Worm (Caenorhabditis elegans): ENCODE measurements around the gene nhr-42.

The nhr-42 gene

ce11 chrV:7017059-7017458 is 18.4 kb downstream of the nhr-42 start, which contains the start of gene srsx-32:
Gene srsx-32 (plus strand): TSS chrV:7017359.
- TF ChIP-seq ceh-22 (tag; optimal IDR thresholded peaks at IDR 0.05) (no peak), odd-2 (tag; optimal IDR thresholded peaks at IDR 0.05) (no peak), ttx-3 (tag; optimal IDR thresholded peaks at IDR 0.05) (no peak), ceh-31 (tag; optimal IDR thresholded peaks at IDR 0.05) (no peak), ets-4 (tag; optimal IDR thresholded peaks at IDR 0.05) (no peak), zip-5 (tag; optimal IDR thresholded peaks at IDR 0.05) (no peak), tbx-2 (tag; optimal IDR thresholded peaks at IDR 0.05) (no peak), ceh-48 (tag; optimal IDR thresholded peaks at IDR 0.05) (no peak), madf-2 (tag; optimal IDR thresholded peaks at IDR 0.05) (no peak), ceh-34 (tag; optimal IDR thresholded peaks at IDR 0.05) (no peak)

- TF ChIP-seq lim-6 (tag; optimal IDR thresholded peaks at IDR 0.05) (no peak), fkh-6 (tag; optimal IDR thresholded peaks at IDR 0.05) (no peak), pat-9 (tag; optimal IDR thresholded peaks at IDR 0.05) (no peak), mec-3 (tag; optimal IDR thresholded peaks at IDR 0.05; ENCODE audit: borderline replicate concordance) (no peak)
Observed at ce11 chrV:7021772-7022171, 23.2 kb downstream of the nhr-42 start, which contains the start of gene F20A1.4. Gene F20A1.4 (minus strand): TSS chrV:7021872.

- TF ChIP-seq pha-2 (tag; optimal IDR thresholded peaks at IDR 0.05) (no peak), ceh-14 (tag; optimal IDR thresholded peaks at IDR 0.05) (no peak), elt-4 (tag; optimal IDR thresholded peaks at IDR 0.05) (no peak), pat-9 (tag; optimal IDR thresholded peaks at IDR 0.05) (no peak)
Observed at ce11 chrV:7022981-7023380, 24.4 kb downstream of the nhr-42 start.

- TF ChIP-seq pqm-1 (tag; optimal IDR thresholded peaks at IDR 0.05) (no peak), ceh-30 (tag; optimal IDR thresholded peaks at IDR 0.05) (no peak), fkh-10 (GFP tag; optimal IDR thresholded peaks at IDR 0.05) (no peak), tbx-2 (tag; optimal IDR thresholded peaks at IDR 0.05) (no peak), hlh-13 (GFP tag; optimal IDR thresholded peaks at IDR 0.05) (no peak)
Observed at ce11 chrV:7027055-7027454, 28.4 kb downstream of the nhr-42 start, which contains the start of gene F20A1.6. Gene F20A1.6 (minus strand): TSS chrV:7027155.

ce11 chrV:7036475-7036874 is 37.9 kb downstream of the nhr-42 start, which contains the start of gene twk-11:
Gene twk-11 (minus strand): TSS chrV:7036575.
- TF ChIP-seq gmeb-2 (tag; optimal IDR thresholded peaks at IDR 0.05) (no peak), unc-3 (GFP tag; conservative IDR thresholded peaks at IDR 0.05) (no peak), unc-3 (tag; optimal IDR thresholded peaks at IDR 0.05) (no peak), dve-1 (tag; optimal IDR thresholded peaks at IDR 0.05) (no peak), unc-55 (GFP tag; optimal IDR thresholded peaks at IDR 0.05) (no peak), T23F11.4 (GFP tag; optimal IDR thresholded peaks at IDR 0.05) (no peak), lim-6 (tag; optimal IDR thresholded peaks at IDR 0.05) (no peak)

- no peak for TF ChIP-seq unc-42 (tag; optimal IDR thresholded peaks at IDR 0.05)
- TF ChIP-seq zip-5 (tag; optimal IDR thresholded peaks at IDR 0.05), result no peak
- no peak for TF ChIP-seq ceh-9 (tag; optimal IDR thresholded peaks at IDR 0.05)
- no peak for TF ChIP-seq Y22D7AL.16 (tag; optimal IDR thresholded peaks at IDR 0.05)
- no peak for TF ChIP-seq hlh-30 (tag; optimal IDR thresholded peaks at IDR 0.05; ENCODE audit: insufficient read depth)
- no peak for TF ChIP-seq dmd-4 (tag; optimal IDR thresholded peaks at IDR 0.05; ENCODE audit: borderline replicate concordance)
- TF ChIP-seq ceh-45 (GFP tag; IDR thresholded peaks at IDR 0.05), result no peak
- no peak for TF ChIP-seq unc-86 (tag; optimal IDR thresholded peaks at IDR 0.05)
- no peak for TF ChIP-seq hlh-13 (GFP tag; optimal IDR thresholded peaks at IDR 0.05)
- TF ChIP-seq lim-6 (tag; optimal IDR thresholded peaks at IDR 0.05), result no peak
- no peak for TF ChIP-seq ceh-14 (tag; optimal IDR thresholded peaks at IDR 0.05)
- TF ChIP-seq sox-4 (tag; optimal IDR thresholded peaks at IDR 0.05), result no peak
Observed at ce11 chrV:7046005-7046404, 47.4 kb downstream of the nhr-42 start, which contains the start of gene F20A1.2. Gene F20A1.2 (plus strand): TSS chrV:7046305.

Data from whole organism, late embryonic.